Fruit fly (Drosophila melanogaster): Measurements from ENCODE around the gene RhoGAP92B.
A peak's percentile ranks its signal among the peaks of the same experiment; 100 is the strongest.

The RhoGAP92B gene

DNA sequence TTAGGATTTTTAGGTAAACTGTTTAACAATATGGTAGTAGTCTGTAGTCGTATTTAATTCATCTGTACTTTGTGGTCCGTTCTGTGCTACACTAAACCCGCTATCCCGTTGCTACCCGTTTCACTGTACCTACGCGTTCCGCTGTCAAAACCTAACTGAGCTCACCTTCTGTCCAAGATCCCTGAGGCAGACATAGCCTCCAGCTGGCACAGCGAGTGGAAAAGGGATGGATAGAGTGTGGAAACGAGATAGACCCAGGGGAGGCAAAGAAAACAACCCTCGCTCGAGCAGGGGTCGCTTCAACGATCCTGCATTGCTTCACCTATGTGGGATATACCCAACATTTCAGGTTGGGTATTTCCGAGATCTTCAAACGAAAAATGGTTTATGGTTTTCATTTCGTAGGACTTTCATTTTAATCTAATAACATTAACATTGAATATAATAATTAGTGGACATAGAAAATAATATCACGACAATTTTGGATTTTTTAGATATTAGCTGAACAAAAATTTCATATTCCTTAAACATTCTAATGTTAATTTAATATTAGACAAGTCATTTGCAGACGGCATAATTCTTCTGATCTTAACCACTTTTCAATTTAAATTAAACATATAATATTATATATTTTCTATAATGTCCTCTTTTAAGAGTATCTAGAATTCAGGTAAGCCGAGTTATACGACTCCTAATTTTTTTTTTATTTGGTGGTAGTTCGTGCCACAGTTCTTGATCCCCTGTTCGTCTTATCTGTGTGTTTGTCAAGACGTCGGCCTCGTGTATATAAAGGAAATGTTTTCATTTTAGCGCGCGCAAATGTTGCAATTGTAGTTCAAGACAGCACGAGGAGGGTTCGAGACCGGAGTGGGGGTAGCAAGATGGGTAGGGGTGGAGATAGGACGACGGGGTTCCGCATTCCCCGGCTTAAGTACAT, 30.1 kb downstream of the RhoGAP92B start, which contains the start of gene mira (continued):
- no peak for TF ChIP-seq cato (GFP tag; optimal IDR thresholded peaks at IDR 0.05; ENCODE audit: borderline replicate concordance)
- no peak for TF ChIP-seq bowl (GFP tag; IDR thresholded peaks at IDR 0.05)
- no peak for TF ChIP-seq Dek (tag; optimal IDR thresholded peaks at IDR 0.05)
- TF ChIP-seq CG7271 (tag; optimal IDR thresholded peaks at IDR 0.05): no peak
- no peak for TF ChIP-seq Aef1 (GFP tag; IDR thresholded peaks at IDR 0.05)
- no peak for TF ChIP-seq CG13123 (GFP tag; optimal IDR thresholded peaks at IDR 0.05)
- TF ChIP-seq lov (optimal IDR thresholded peaks at IDR 0.05): no peak
- TF ChIP-seq lov (GFP tag; IDR thresholded peaks at IDR 0.05): peak; percentile 42; the same call in 1 of the 3 replicates
- TF ChIP-seq CG8478 (optimal IDR thresholded peaks at IDR 0.05): no peak
- TF ChIP-seq CG1792 (GFP tag; optimal IDR thresholded peaks at IDR 0.05): no peak
- peak; percentile 72 for TF ChIP-seq dmrt11E (tag; optimal IDR thresholded peaks at IDR 0.05)
- no peak for TF ChIP-seq CG10565 (GFP tag; optimal IDR thresholded peaks at IDR 0.05)
- no peak for TF ChIP-seq z (GFP tag; IDR thresholded peaks at IDR 0.05)
- TF ChIP-seq Mes4 (GFP tag; optimal IDR thresholded peaks at IDR 0.05): no peak
- TF ChIP-seq CG31441 (GFP tag; IDR thresholded peaks at IDR 0.05): 0 out of 2 replicates have a peak, but pooled peaks have one; percentile 28
- no peak for TF ChIP-seq prd (optimal IDR thresholded peaks at IDR 0.05)
- TF ChIP-seq prd (GFP tag; IDR thresholded peaks at IDR 0.05): peak; percentile 22; the same call in 1 of the 3 replicates
- TF ChIP-seq ems (GFP tag; optimal IDR thresholded peaks at IDR 0.05): no peak
- no peak for TF ChIP-seq Deaf1 (tag; optimal IDR thresholded peaks at IDR 0.05)
- peak; percentile 59 for TF ChIP-seq CG15696 (tag; optimal IDR thresholded peaks at IDR 0.05)
- TF ChIP-seq pb (GFP tag; optimal IDR thresholded peaks at IDR 0.05): no peak
- TF ChIP-seq Meics (GFP tag; optimal IDR thresholded peaks at IDR 0.05): no peak
- no peak for TF ChIP-seq B-H1 (GFP tag; IDR thresholded peaks at IDR 0.05)
- no peak for TF ChIP-seq Atf6 (GFP tag; IDR thresholded peaks at IDR 0.05)
- no peak for TF ChIP-seq HmgD (GFP tag; optimal IDR thresholded peaks at IDR 0.05)
- no peak for TF ChIP-seq Hmx (GFP tag; optimal IDR thresholded peaks at IDR 0.05)
- no peak for TF ChIP-seq Sry-δ (GFP tag; optimal IDR thresholded peaks at IDR 0.05)
- TF ChIP-seq CG10274 (GFP tag; optimal IDR thresholded peaks at IDR 0.05): no peak
- TF ChIP-seq D19B (GFP tag; optimal IDR thresholded peaks at IDR 0.05): no peak
- TF ChIP-seq zfh2 (GFP tag; optimal IDR thresholded peaks at IDR 0.05): no peak
- TF ChIP-seq CG4328 (GFP tag; optimal IDR thresholded peaks at IDR 0.05): no peak
- TF ChIP-seq chm (GFP tag; IDR thresholded peaks at IDR 0.05): no peak
- TF ChIP-seq hb (GFP tag; IDR thresholded peaks at IDR 0.05; ENCODE audit: partially characterized antibody): no peak
- no peak for TF ChIP-seq H2.0 (GFP tag; IDR thresholded peaks at IDR 0.05)
- peak; percentile 47 for TF ChIP-seq sqz (GFP tag; optimal IDR thresholded peaks at IDR 0.05)
- no peak for TF ChIP-seq phol (tag; optimal IDR thresholded peaks at IDR 0.05)
- no peak for TF ChIP-seq CG42726 (GFP tag; IDR thresholded peaks at IDR 0.05; ENCODE audit: partially characterized antibody)
- no peak for TF ChIP-seq CG9932 (GFP tag; IDR thresholded peaks at IDR 0.05)
- no peak for TF ChIP-seq cas (GFP tag; IDR thresholded peaks at IDR 0.05)
- TF ChIP-seq scrt (GFP tag; optimal IDR thresholded peaks at IDR 0.05): no peak
- TF ChIP-seq hbn (GFP tag; IDR thresholded peaks at IDR 0.05; ENCODE audit: partially characterized antibody): no peak
- TF ChIP-seq crol (GFP tag; IDR thresholded peaks at IDR 0.05): no peak
- no peak for TF ChIP-seq Ravus (GFP tag; IDR thresholded peaks at IDR 0.05)
- no peak for TF ChIP-seq Dp (GFP tag; optimal IDR thresholded peaks at IDR 0.05)
- no peak for TF ChIP-seq eyg (GFP tag; optimal IDR thresholded peaks at IDR 0.05)
- no peak for TF ChIP-seq btn (GFP tag; optimal IDR thresholded peaks at IDR 0.05)
- no peak for TF ChIP-seq fd64A (GFP tag; optimal IDR thresholded peaks at IDR 0.05)
- no peak for TF ChIP-seq CG5245 (GFP tag; optimal IDR thresholded peaks at IDR 0.05)
- TF ChIP-seq HLH3B (GFP tag; IDR thresholded peaks at IDR 0.05): no peak
- TF ChIP-seq usp (GFP tag; optimal IDR thresholded peaks at IDR 0.05): no peak
- no peak for TF ChIP-seq crc (GFP tag; optimal IDR thresholded peaks at IDR 0.05)

All from whole organism, embryonic.